Fruit fly (Drosophila melanogaster): ENCODE data around the gene Rev1.

Gene Rev1

dm6 chr3L:640324-640974 is 13.7 kb upstream of the Rev1 start (continued):
- peak; percentile 16 for TF ChIP-seq grn (GFP tag; optimal IDR thresholded peaks at IDR 0.05)
- no peak for TF ChIP-seq pita (GFP tag; optimal IDR thresholded peaks at IDR 0.05)
- no peak for TF ChIP-seq prd (optimal IDR thresholded peaks at IDR 0.05)
- TF ChIP-seq prd (GFP tag; IDR thresholded peaks at IDR 0.05) = peak; percentile 88
- TF ChIP-seq slbo (GFP tag; IDR thresholded peaks at IDR 0.05) = peak; percentile 71
- peak; percentile 86 for TF ChIP-seq CG2202 (tag; optimal IDR thresholded peaks at IDR 0.05)
- peak; percentile 88 for TF ChIP-seq CG8924 (tag; optimal IDR thresholded peaks at IDR 0.05)
- TF ChIP-seq CG4328 (GFP tag; optimal IDR thresholded peaks at IDR 0.05) = peak; percentile 80
- TF ChIP-seq CG9437 (GFP tag; optimal IDR thresholded peaks at IDR 0.05) = peak; percentile 80
- TF ChIP-seq CG4617 (GFP tag; optimal IDR thresholded peaks at IDR 0.05; ENCODE audit: borderline replicate concordance) = peak; percentile 40
- TF ChIP-seq twi (tag; optimal IDR thresholded peaks at IDR 0.05) = peak; percentile 77
- peak; percentile 79 for TF ChIP-seq Meics (GFP tag; optimal IDR thresholded peaks at IDR 0.05)
- TF ChIP-seq CG9797 (GFP tag; optimal IDR thresholded peaks at IDR 0.05) = peak; percentile 14
- no peak for TF ChIP-seq vfl (GFP tag; optimal IDR thresholded peaks at IDR 0.05)
- peak; percentile 15 for TF ChIP-seq CG34376 (GFP tag; optimal IDR thresholded peaks at IDR 0.05)
- TF ChIP-seq CG17385 (GFP tag; optimal IDR thresholded peaks at IDR 0.05) = peak; percentile 77
- peak; percentile 8 for TF ChIP-seq Hand (GFP tag; optimal IDR thresholded peaks at IDR 0.05)
- peak; percentile 71 for TF ChIP-seq CG14441 (GFP tag; IDR thresholded peaks at IDR 0.05)
- TF ChIP-seq CG8290 (GFP tag; optimal IDR thresholded peaks at IDR 0.05) = peak; percentile 79
- peak; percentile 73 to 86 for TF ChIP-seq CG8290 (tag; optimal IDR thresholded peaks at IDR 0.05)
- TF ChIP-seq CG9817 (tag; optimal IDR thresholded peaks at IDR 0.05) = peak; percentile 72
- TF ChIP-seq MBD-R2 (GFP tag; IDR thresholded peaks at IDR 0.05) = peak; percentile 57
- TF ChIP-seq Xbp1 (GFP tag; optimal IDR thresholded peaks at IDR 0.05) = peak; percentile 84
- peak; percentile 70 for TF ChIP-seq CG11398 (GFP tag; optimal IDR thresholded peaks at IDR 0.05)
- peak; percentile 89 for TF ChIP-seq zfh1 (GFP tag; IDR thresholded peaks at IDR 0.05)
- no peak for TF ChIP-seq Dip2 (GFP tag; IDR thresholded peaks at IDR 0.05)
- TF ChIP-seq psq (GFP tag; optimal IDR thresholded peaks at IDR 0.05) = peak; percentile 92
- peak; percentile 71 for TF ChIP-seq CG6765 (GFP tag; optimal IDR thresholded peaks at IDR 0.05)
- no peak for TF ChIP-seq CG14860 (GFP tag; IDR thresholded peaks at IDR 0.05; ENCODE audit: partially characterized antibody)
- peak; percentile 57 for TF ChIP-seq CG6683 (GFP tag; optimal IDR thresholded peaks at IDR 0.05)
- peak; percentile 74 for TF ChIP-seq p53 (GFP tag; optimal IDR thresholded peaks at IDR 0.05)
- TF ChIP-seq danr (GFP tag; IDR thresholded peaks at IDR 0.05) = peak; percentile 66
- peak; percentile 83 for TF ChIP-seq ind (GFP tag; optimal IDR thresholded peaks at IDR 0.05)
- TF ChIP-seq CG3163 (GFP tag; optimal IDR thresholded peaks at IDR 0.05) = peak; percentile 64
- peak; percentile 96 for TF ChIP-seq CG15696 (tag; optimal IDR thresholded peaks at IDR 0.05)
- peak; percentile 85 for TF ChIP-seq CG12744 (GFP tag; optimal IDR thresholded peaks at IDR 0.05)
- peak; percentile 31 for TF ChIP-seq CG4854 (GFP tag; optimal IDR thresholded peaks at IDR 0.05)
- peak; percentile 77 for TF ChIP-seq CG1602 (GFP tag; optimal IDR thresholded peaks at IDR 0.05)
- TF ChIP-seq amos (GFP tag; IDR thresholded peaks at IDR 0.05; ENCODE audit: partially characterized antibody) = no peak
- no peak for TF ChIP-seq CG2129 (GFP tag; IDR thresholded peaks at IDR 0.05; ENCODE audit: partially characterized antibody)
- peak; percentile 81 for TF ChIP-seq HHEX (GFP tag; optimal IDR thresholded peaks at IDR 0.05)
- TF ChIP-seq Deaf1 (tag; optimal IDR thresholded peaks at IDR 0.05) = no peak
- TF ChIP-seq emc (GFP tag; optimal IDR thresholded peaks at IDR 0.05) = no peak
- TF ChIP-seq Hsf (GFP tag; optimal IDR thresholded peaks at IDR 0.05) = peak; percentile 85
- TF ChIP-seq ro (GFP tag; IDR thresholded peaks at IDR 0.05) = peak; percentile 54; the same call in 1 of the 2 replicates
- TF ChIP-seq CG12769 (tag; optimal IDR thresholded peaks at IDR 0.05) = peak; percentile 64
- TF ChIP-seq CG8359 (GFP tag; optimal IDR thresholded peaks at IDR 0.05; ENCODE audit: borderline replicate concordance) = peak; percentile 83
- peak; percentile 80 for TF ChIP-seq jumu (GFP tag; optimal IDR thresholded peaks at IDR 0.05)
- TF ChIP-seq bowl (GFP tag; IDR thresholded peaks at IDR 0.05) = peak; percentile 47; the same call in 1 of the 2 replicates
- TF ChIP-seq Drgx (GFP tag; IDR thresholded peaks at IDR 0.05) = peak; percentile 75
- peak; percentile 33 for TF ChIP-seq CTCF (GFP tag; optimal IDR thresholded peaks at IDR 0.05)
